Worm (Caenorhabditis elegans): Measurements from ENCODE around the gene Y7A5A.5.
A peak's percentile ranks its signal among the peaks of the same experiment; 100 is the strongest.

Y7A5A.5 gene

ce11 chrX:15741852-15742251 is 44.8 kb downstream of the Y7A5A.5 start (continued):
- TF ChIP-seq ama-1 (optimal IDR thresholded peaks at IDR 0.05) = no peak
- peak in 1 of 2 experiments; percentile 66 for TF ChIP-seq ama-1 (GFP tag; optimal IDR thresholded peaks at IDR 0.05)
- TF ChIP-seq F57C9.4 (tag; optimal IDR thresholded peaks at IDR 0.05) = no peak
- TF ChIP-seq sea-2 (GFP tag; IDR thresholded peaks at IDR 0.05) = peak; percentile 14; the same call in 1 of the 2 replicates
- peak; percentile 96 for TF ChIP-seq tbp1 (GFP tag; optimal IDR thresholded peaks at IDR 0.05)
- peak; percentile 46; the same call in 1 of the 2 replicates for TF ChIP-seq cebp-1 (GFP tag; IDR thresholded peaks at IDR 0.05)
- TF ChIP-seq cebp-1 (tag; optimal IDR thresholded peaks at IDR 0.05) = peak; percentile 81
- TF ChIP-seq tlf-1 (GFP tag; optimal IDR thresholded peaks at IDR 0.05) = peak; percentile 2
- TF ChIP-seq madf-3 (GFP tag; IDR thresholded peaks at IDR 0.05) = no peak
- TF ChIP-seq ztf-18 (tag; optimal IDR thresholded peaks at IDR 0.05) = peak; percentile 80
- 0 out of 2 replicates have a peak, but pooled peaks have one; percentile 31 for TF ChIP-seq C06A6.2 (GFP tag; conservative IDR thresholded peaks at IDR 0.05)
- TF ChIP-seq nhr-90 (tag; optimal IDR thresholded peaks at IDR 0.05) = peak; percentile 86
- TF ChIP-seq attf-5 (GFP tag; optimal IDR thresholded peaks at IDR 0.05) = peak; percentile 45
- peak; percentile 73; the same call in 1 of the 2 replicates for TF ChIP-seq ztf-6 (GFP tag; IDR thresholded peaks at IDR 0.05)
- peak; percentile 27; the same call in 1 of the 2 replicates for TF ChIP-seq Y53F4B.3 (GFP tag; IDR thresholded peaks at IDR 0.05)
- peak; percentile 79 for TF ChIP-seq B0336.3 (GFP tag; IDR thresholded peaks at IDR 0.05)
- peak; percentile 84; the same call in 1 of the 2 replicates for TF ChIP-seq cebp-2 (GFP tag; IDR thresholded peaks at IDR 0.05)
- peak; percentile 72 for TF ChIP-seq snpc-1.1 (tag; optimal IDR thresholded peaks at IDR 0.05; ENCODE audit: insufficient read depth)
- TF ChIP-seq snpc-4 (GFP tag; optimal IDR thresholded peaks at IDR 0.05) = peak; percentile 64
- TF ChIP-seq snpc-4 (tag; optimal IDR thresholded peaks at IDR 0.05) = peak; percentile 32 to 85 (median 66)
- TF ChIP-seq let-526 (GFP tag; IDR thresholded peaks at IDR 0.05) = no peak
- TF ChIP-seq ccch-3 (GFP tag; optimal IDR thresholded peaks at IDR 0.05) = no peak
- TF ChIP-seq Y56A3A.18 (GFP tag; IDR thresholded peaks at IDR 0.05) = peak; percentile 67; the same call in 1 of the 2 replicates
- peak; percentile 36 for TF ChIP-seq unc-130 (GFP tag; optimal IDR thresholded peaks at IDR 0.05)
- peak; percentile 55 for TF ChIP-seq atf-7 (tag; optimal IDR thresholded peaks at IDR 0.05)
- peak; percentile 82 for TF ChIP-seq him-1 (tag; optimal IDR thresholded peaks at IDR 0.05)
- peak; percentile 63 to 87 for TF ChIP-seq rec-8 (tag; optimal IDR thresholded peaks at IDR 0.05)
- no peak for TF ChIP-seq nhr-27 (tag; optimal IDR thresholded peaks at IDR 0.05)
- TF ChIP-seq C17E4.6 (GFP tag; IDR thresholded peaks at IDR 0.05) = no peak
- TF ChIP-seq efl-1 (GFP tag; optimal IDR thresholded peaks at IDR 0.05) = no peak
- TF ChIP-seq egl-44 (GFP tag; IDR thresholded peaks at IDR 0.05) = peak; percentile 87
- TF ChIP-seq dox-1 (GFP tag; IDR thresholded peaks at IDR 0.05) = peak; percentile 93
- peak; percentile 92 for TF ChIP-seq pbrm-1 (GFP tag; IDR thresholded peaks at IDR 0.05)
- no peak for TF ChIP-seq aptf-3 (GFP tag; IDR thresholded peaks at IDR 0.05)
- TF ChIP-seq nfyb-1 (GFP tag; IDR thresholded peaks at IDR 0.05) = peak; percentile 88
- peak; percentile 71 for TF ChIP-seq mcd-1 (GFP tag; IDR thresholded peaks at IDR 0.05)
- TF ChIP-seq ceh-40 (GFP tag; IDR thresholded peaks at IDR 0.05) = 0 out of 2 replicates have a peak, but pooled peaks have one; percentile 5
- TF ChIP-seq tbx-9 (tag; optimal IDR thresholded peaks at IDR 0.05; ENCODE audit: borderline replicate concordance) = no peak
- TF ChIP-seq madf-8 (GFP tag; conservative IDR thresholded peaks at IDR 0.05) = no peak
- TF ChIP-seq F10E7.11 (tag; optimal IDR thresholded peaks at IDR 0.05) = peak; percentile 61
- peak; percentile 89 for TF ChIP-seq rpc-1 (optimal IDR thresholded peaks at IDR 0.05)
- peak; percentile 89 for TF ChIP-seq rpc-1 (tag; optimal IDR thresholded peaks at IDR 0.05)
- TF ChIP-seq F55B11.4 (tag; optimal IDR thresholded peaks at IDR 0.05; ENCODE audit: borderline replicate concordance, insufficient read depth) = no peak
- no peak for TF ChIP-seq xnd-1 (tag; optimal IDR thresholded peaks at IDR 0.05)
- TF ChIP-seq K11D2.4 (GFP tag; IDR thresholded peaks at IDR 0.05) = peak; percentile 90
- peak; percentile 77 for TF ChIP-seq madf-10 (tag; optimal IDR thresholded peaks at IDR 0.05)
- TF ChIP-seq nhr-80 (tag; optimal IDR thresholded peaks at IDR 0.05) = peak; percentile 34
- no peak for TF ChIP-seq dpff-1 (tag; optimal IDR thresholded peaks at IDR 0.05)
- peak; percentile 89 for TF ChIP-seq zfh-2 (GFP tag; conservative IDR thresholded peaks at IDR 0.05)
- TF ChIP-seq D2030.7 (GFP tag; IDR thresholded peaks at IDR 0.05) = peak; percentile 84
